Worm (Caenorhabditis elegans) whole organism, young adult: ENCODE measurements around the gene R09E12.9.

Source experiments
- C17E4.6 ChIP-seq: fragments of 200-800 bp; sonication (Bioruptor generic); IDR thresholded peaks from 2 replicates; pipeline ENCODE4 v1.3.6; 2022; ENCODE audit warnings: missing genetic modification reagents, missing genetic modification characterization, missing compliant biosample characterization
- D2030.7 ChIP-seq: fragments of 200-800 bp; sonication (Bioruptor generic); IDR thresholded peaks from 2 replicates; pipeline ENCODE4 v1.3.6; 2022; ENCODE audit warnings: missing genetic modification reagents, missing genetic modification characterization, missing compliant biosample characterization
- F10E7.11 ChIP-seq: sonication (generic microtip); optimal IDR thresholded peaks from 2 replicates; lab custom pipeline; 2017; ENCODE audit warnings: mild to moderate bottlenecking, missing genetic modification characterization, moderate library complexity, missing compliant biosample characterization
- F52B5.7 ChIP-seq: sonication (generic microtip); optimal IDR thresholded peaks from 2 replicates; lab custom pipeline; 2016; ENCODE audit warnings: mild to moderate bottlenecking, missing genetic modification characterization, missing compliant biosample characterization
- F57A8.1 ChIP-seq: fragments of 200-800 bp; sonication (Bioruptor generic); optimal IDR thresholded peaks from 2 replicates; lab custom pipeline; 2018; ENCODE audit warnings: mild to moderate bottlenecking, missing genetic modification characterization, moderate library complexity, missing compliant biosample characterization
- T26A5.8 ChIP-seq: sonication (generic microtip); optimal IDR thresholded peaks from 2 replicates; lab custom pipeline; 2016; ENCODE audit warnings: missing genetic modification characterization, missing compliant biosample characterization
- Y67H2A.10 ChIP-seq: fragments of 200-800 bp; sonication (Bioruptor generic); conservative IDR thresholded peaks from 2 replicates; pipeline ENCODE4 v1.3.6; 2022; ENCODE audit warnings: missing genetic modification reagents, missing genetic modification characterization, missing compliant biosample characterization
- Y79H2A.3 ChIP-seq: fragments of 200-800 bp; sonication (Bioruptor generic); conservative IDR thresholded peaks from 2 replicates; pipeline ENCODE4 v1.3.6; 2022; ENCODE audit warnings: missing genetic modification reagents, missing genetic modification characterization, missing compliant biosample characterization
- aptf-3 ChIP-seq: fragments of 200-800 bp; sonication (Bioruptor generic); IDR thresholded peaks from 2 replicates; pipeline ENCODE4 v1.3.6; 2022; ENCODE audit warnings: missing genetic modification characterization, missing compliant biosample characterization
- atf-7 ChIP-seq: sonication (generic microtip); optimal IDR thresholded peaks from 2 replicates; lab custom pipeline; 2017; ENCODE audit warnings: mild to moderate bottlenecking, missing genetic modification characterization, missing compliant biosample characterization
- bed-1 ChIP-seq: fragments of 200-800 bp; sonication (Bioruptor generic); IDR thresholded peaks from 2 replicates; pipeline ENCODE4 v1.3.6; 2022; ENCODE audit warnings: missing genetic modification reagents, missing genetic modification characterization, missing compliant biosample characterization
- bed-2 ChIP-seq: fragments of 200-800 bp; sonication (Bioruptor generic); IDR thresholded peaks from 2 replicates; pipeline ENCODE4 v1.3.6; 2022; ENCODE audit warnings: missing genetic modification reagents, missing genetic modification characterization, missing compliant biosample characterization
- cebp-1 ChIP-seq, 2 experiments: fragments of 200-800 bp in 1 of 2; sonication (Bioruptor generic) in 1 of 2; sonication (generic microtip) in 1 of 2; IDR thresholded peaks in 1 of 2; optimal IDR thresholded peaks in 1 of 2; 2 replicates each; pipeline versions ENCODE4 v1.3.6 to Lab custom; 2017 to 2022; ENCODE audit warnings: missing compliant biosample characterization in 2 of 2, missing genetic modification characterization in 2 of 2, mild to moderate bottlenecking in 1 of 2, missing genetic modification reagents in 1 of 2, moderate library complexity in 1 of 2
- ceh-91 ChIP-seq: fragments of 200-800 bp; sonication (Bioruptor generic); IDR thresholded peaks from 2 replicates; pipeline ENCODE4 v1.3.6; 2022; ENCODE audit warnings: missing genetic modification reagents, missing genetic modification characterization, missing compliant biosample characterization
- chd-7 ChIP-seq: sonication (generic microtip); optimal IDR thresholded peaks from 2 replicates; lab custom pipeline; 2016; ENCODE audit warnings: mild to moderate bottlenecking, missing genetic modification characterization, moderate library complexity, missing compliant biosample characterization
- dpff-1 ChIP-seq: sonication (generic microtip); optimal IDR thresholded peaks from 2 replicates; lab custom pipeline; 2017; ENCODE audit warnings: mild to moderate bottlenecking, missing genetic modification characterization, missing compliant biosample characterization
- dpl-1 ChIP-seq: fragments of 150-350 bp; optimal IDR thresholded peaks from 2 replicates; lab custom pipeline; 2014; ENCODE audit warnings: missing biosample characterization, missing genetic modification reagents, missing genetic modification characterization
- egrh-3 ChIP-seq: fragments of 200-800 bp; sonication (Bioruptor generic); IDR thresholded peaks from 2 replicates; pipeline ENCODE4 v1.3.6; 2022; ENCODE audit warnings: missing genetic modification reagents, missing genetic modification characterization, missing compliant biosample characterization
- ets-4 ChIP-seq: fragments of 200-800 bp; sonication (Bioruptor generic); optimal IDR thresholded peaks from 2 replicates; lab custom pipeline; 2018; ENCODE audit warnings: mild to moderate bottlenecking, missing genetic modification characterization, missing compliant biosample characterization
- fkh-3 ChIP-seq: sonication (generic microtip); optimal IDR thresholded peaks from 2 replicates; lab custom pipeline; 2016; ENCODE audit warnings: mild to moderate bottlenecking, missing genetic modification characterization, missing compliant biosample characterization
- him-1 ChIP-seq: sonication (generic microtip); optimal IDR thresholded peaks from 2 replicates; lab custom pipeline; 2016; ENCODE audit warnings: missing genotype, missing genetic modification reagents, missing genetic modification characterization, missing compliant biosample characterization
- hlh-26 ChIP-seq: fragments of 200-800 bp; sonication (Bioruptor generic); conservative IDR thresholded peaks from 2 replicates; pipeline ENCODE4 v1.3.6; 2022; ENCODE audit warnings: missing genetic modification reagents, missing genetic modification characterization, missing compliant biosample characterization
- madf-3 ChIP-seq: fragments of 200-800 bp; sonication (Bioruptor generic); IDR thresholded peaks from 2 replicates; pipeline ENCODE4 v1.3.6; 2022; ENCODE audit warnings: missing genetic modification reagents, missing genetic modification characterization, missing compliant biosample characterization
- madf-6 ChIP-seq: fragments of 200-800 bp; sonication (Bioruptor generic); IDR thresholded peaks from 2 replicates; pipeline ENCODE4 v1.3.6; 2022; ENCODE audit warnings: missing genetic modification reagents, missing genetic modification characterization, missing compliant biosample characterization
- madf-8 ChIP-seq: fragments of 200-800 bp; sonication (Bioruptor generic); conservative IDR thresholded peaks from 2 replicates; pipeline ENCODE4 v1.3.6; 2022; ENCODE audit warnings: missing genetic modification reagents, missing genetic modification characterization, missing compliant biosample characterization
- nfya-1 ChIP-seq: sonication (generic microtip); optimal IDR thresholded peaks from 2 replicates; lab custom pipeline; 2017; ENCODE audit warnings: antibody characterized with exemption, missing compliant biosample characterization, missing genetic modification characterization, borderline replicate concordance; ENCODE audit not compliant: insufficient read depth
- rcor-1 ChIP-seq: fragments of 200-800 bp; sonication (Bioruptor generic); IDR thresholded peaks from 2 replicates; pipeline ENCODE4 v1.3.6; 2022; ENCODE audit warnings: missing genetic modification reagents, missing genetic modification characterization, missing compliant biosample characterization
- repo-1 ChIP-seq: sonication (generic microtip); optimal IDR thresholded peaks from 2 replicates; lab custom pipeline; 2017; ENCODE audit warnings: mild to moderate bottlenecking, missing genetic modification characterization, missing compliant biosample characterization
- rpc-1 ChIP-seq, 2 experiments: fragments of 150-350 bp in 1 of 2; sonication (generic microtip) in 1 of 2; optimal IDR thresholded peaks; 2 replicates each; lab custom pipeline; 2014 to 2018; ENCODE audit warnings: missing biosample characterization in 1 of 2, missing genetic modification characterization in 1 of 2, missing genetic modification reagents in 1 of 2, missing genotype in 1 of 2
- sea-2 ChIP-seq: fragments of 200-800 bp; sonication (Bioruptor generic); IDR thresholded peaks from 2 replicates; pipeline ENCODE4 v1.3.6; 2022; ENCODE audit warnings: missing genetic modification characterization, missing compliant biosample characterization
- snpc-4 ChIP-seq, 5 experiments: fragments of 150-350 bp in 1 of 5; sonication (generic microtip) in 4 of 5; optimal IDR thresholded peaks; 2 replicates each; lab custom pipeline; 2014 to 2018; ENCODE audit warnings: missing genetic modification characterization in 5 of 5, missing biosample characterization in 3 of 5, antibody characterized with exemption in 2 of 5, mild to moderate bottlenecking in 2 of 5, missing compliant biosample characterization in 2 of 5, missing genotype in 2 of 5, moderate library complexity in 2 of 5, missing genetic modification reagents in 1 of 5
- tbx-9 ChIP-seq: sonication (generic microtip); optimal IDR thresholded peaks from 2 replicates; lab custom pipeline; 2016; ENCODE audit warnings: borderline replicate concordance, missing genetic modification characterization, inconsistent platforms, missing compliant biosample characterization
- xnd-1 ChIP-seq: sonication (generic microtip); optimal IDR thresholded peaks from 2 replicates; lab custom pipeline; 2016; ENCODE audit warnings: missing genotype, missing genetic modification reagents, missing genetic modification characterization, missing compliant biosample characterization
- zfh-2 ChIP-seq: fragments of 200-800 bp; sonication (Bioruptor generic); conservative IDR thresholded peaks from 2 replicates; pipeline ENCODE4 v1.3.6; 2022; ENCODE audit warnings: missing genetic modification reagents, missing genetic modification characterization, missing compliant biosample characterization
- ztf-3 ChIP-seq: fragments of 200-800 bp; sonication (Bioruptor generic); optimal IDR thresholded peaks from 2 replicates; lab custom pipeline; 2018; ENCODE audit warnings: mild to moderate bottlenecking, missing genetic modification characterization, missing compliant biosample characterization

Gene R09E12.9

DNA sequence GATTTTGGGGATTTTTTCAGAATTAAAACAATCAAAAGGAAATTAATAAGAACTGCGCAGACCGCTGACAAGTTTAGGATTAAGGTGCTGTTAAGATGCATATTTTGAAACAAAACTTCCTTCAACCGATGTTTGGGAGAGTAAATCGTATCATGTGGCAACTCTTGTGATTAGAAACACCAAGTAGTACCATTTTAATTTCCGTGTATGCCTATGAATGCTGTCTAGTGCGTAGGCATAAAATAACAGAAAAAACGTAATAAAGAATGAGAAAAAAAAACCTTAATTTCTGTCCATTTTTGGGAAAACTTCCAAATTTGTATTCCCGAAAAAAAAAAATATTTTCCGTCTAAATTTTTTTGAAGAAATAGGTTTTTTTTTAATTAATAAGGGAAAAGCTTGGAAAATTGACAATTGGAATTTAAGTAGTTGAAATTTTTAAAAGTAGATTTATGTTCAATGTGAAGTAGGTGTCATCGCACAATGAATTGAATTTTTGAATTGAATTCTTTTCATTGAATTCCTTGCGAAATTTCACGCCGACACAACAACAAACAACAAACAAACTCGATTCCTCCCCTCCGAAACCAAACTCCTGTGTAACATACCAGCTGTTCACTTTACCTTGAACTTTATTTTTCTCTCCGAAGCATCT is 24.6 kb upstream of the R09E12.9 start, which contains the start of the genes str-262 and srp-1:
Gene str-262, minus strand, starts transcription at position 101 of the 655 bp plus-strand sequence.
Gene srp-1, plus strand, starts transcription at position 605 of the 655 bp plus-strand sequence.
- TF ChIP-seq madf-3, result no peak
- TF ChIP-seq, all 124 proteins: peak for 0

- no peak for TF ChIP-seq rpc-1 (optimal IDR thresholded peaks at IDR 0.05; lab: Kevin White, UChicago)
- TF ChIP-seq rpc-1 (tag; optimal IDR thresholded peaks at IDR 0.05; lab: Kevin White, UChicago), result no peak
- no peak for TF ChIP-seq D2030.7
- no peak for TF ChIP-seq Y67H2A.10 (GFP tag; lab: Robert Waterston, UW)
- no peak for TF ChIP-seq F52B5.7
- no peak for TF ChIP-seq snpc-4 (GFP tag; optimal IDR thresholded peaks at IDR 0.05; lab: Kevin White, UChicago)
- no peak for TF ChIP-seq snpc-4 (tag; optimal IDR thresholded peaks at IDR 0.05; lab: Kevin White, UChicago)
- no peak for TF ChIP-seq fkh-3
- no peak for TF ChIP-seq T26A5.8 (tag; lab: Kevin White, UChicago)
- no peak for TF ChIP-seq chd-7 (tag; lab: Kevin White, UChicago)
- TF ChIP-seq repo-1 (tag; lab: Kevin White, UChicago), result no peak
- TF ChIP-seq madf-8 (GFP tag; lab: Robert Waterston, UW), result no peak
- TF ChIP-seq atf-7 (tag; lab: Kevin White, UChicago), result no peak
- TF ChIP-seq nfya-1 (tag; lab: Kevin White, UChicago), result no peak
- TF ChIP-seq dpff-1 (tag; lab: Kevin White, UChicago), result no peak
- TF ChIP-seq C17E4.6 (GFP tag; lab: Robert Waterston, UW), result no peak
- TF ChIP-seq aptf-3, result no peak
- no peak for TF ChIP-seq zfh-2 (GFP tag; lab: Robert Waterston, UW)
- no peak for TF ChIP-seq egrh-3 (GFP tag; lab: Robert Waterston, UW)
- no peak for TF ChIP-seq F10E7.11
- no peak for TF ChIP-seq cebp-1 (GFP tag; IDR thresholded peaks at IDR 0.05; lab: Robert Waterston, UW)
- TF ChIP-seq cebp-1 (tag; optimal IDR thresholded peaks at IDR 0.05; lab: Kevin White, UChicago), result no peak
These were observed 21.2 kb upstream of the R09E12.9 start, which contains the start of gene str-20 for ce11 chrV:756169-756568. TSS of gene str-20 (plus strand) at chrV:756469.

DNA sequence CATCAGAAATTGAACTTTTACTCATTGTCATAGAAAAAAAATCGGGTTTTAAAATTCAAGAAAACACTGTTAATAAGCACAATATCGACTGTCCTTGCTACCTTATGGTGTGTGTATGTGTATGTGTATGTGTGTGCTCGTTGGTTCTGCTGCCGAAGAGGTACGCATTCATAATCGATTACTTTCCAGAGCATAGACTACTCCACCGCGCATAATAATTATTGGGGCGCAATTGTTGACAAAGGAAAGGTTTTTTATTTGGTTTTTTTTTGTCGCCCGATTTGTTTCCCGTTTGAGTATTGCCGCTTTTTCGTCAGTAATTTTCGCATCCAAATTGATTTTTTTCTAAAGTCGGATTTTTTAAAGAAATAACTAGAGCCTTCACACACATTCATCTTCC is 16.2 kb upstream of the R09E12.9 start, which contains the start of gene C05E4.15:
Gene C05E4.15, minus strand, starts transcription at position 101 of the 400 bp plus-strand sequence.
- TF ChIP-seq ets-4 (GFP tag; lab: Kevin White, UChicago) (no peak), rcor-1 (GFP tag; lab: Robert Waterston, UW) (no peak), ceh-91 (GFP tag; lab: Robert Waterston, UW) (no peak), Y79H2A.3 (GFP tag; lab: Robert Waterston, UW) (no peak), sea-2 (GFP tag; lab: Robert Waterston, UW) (no peak), bed-2 (GFP tag; lab: Robert Waterston, UW) (no peak), D2030.7 (no peak), F57A8.1 (GFP tag; lab: Kevin White, UChicago) (no peak), ztf-3 (GFP tag; lab: Kevin White, UChicago) (no peak), bed-1 (GFP tag; lab: Robert Waterston, UW) (no peak), xnd-1 (no peak), him-1 (tag; lab: Kevin White, UChicago) (no peak), zfh-2 (GFP tag; lab: Robert Waterston, UW) (no peak), hlh-26 (GFP tag; lab: Robert Waterston, UW) (no peak), tbx-9 (tag; lab: Kevin White, UChicago) (no peak), madf-6 (GFP tag; lab: Robert Waterston, UW) (no peak), dpff-1 (tag; lab: Kevin White, UChicago) (no peak), dpl-1 (no peak)
